Worm (Caenorhabditis elegans) whole organism, L3 larva: ENCODE data around the gene lsy-27.

Experiments
- egl-27 ChIP-seq: sonication (generic microtip); optimal IDR thresholded peaks from 4 replicates; lab custom pipeline; 2017; ENCODE audit warnings: missing biosample characterization, missing genetic modification reagents, missing genetic modification characterization
- elt-2 ChIP-seq: sonication (generic microtip); optimal IDR thresholded peaks from 2 replicates; lab custom pipeline; 2016; ENCODE audit warnings: missing genetic modification reagents, mild to moderate bottlenecking, missing genetic modification characterization, missing compliant biosample characterization
- fos-1 ChIP-seq: fragments of 150-350 bp; optimal IDR thresholded peaks from 2 replicates; lab custom pipeline; 2014; ENCODE audit warnings: missing biosample characterization, missing genetic modification characterization
- jun-1 ChIP-seq: fragments of 150-350 bp; optimal IDR thresholded peaks from 2 replicates; lab custom pipeline; 2014; ENCODE audit warnings: missing biosample characterization, missing genetic modification reagents, missing genetic modification characterization
- lin-15B ChIP-seq: fragments of 150-350 bp; optimal IDR thresholded peaks from 2 replicates; lab custom pipeline; 2014; ENCODE audit warnings: missing biosample characterization, missing genetic modification characterization
- mdl-1 ChIP-seq: fragments of 150-350 bp; optimal IDR thresholded peaks from 2 replicates; lab custom pipeline; 2014; ENCODE audit warnings: missing biosample characterization, missing genetic modification characterization
- nhr-28 ChIP-seq: fragments of 150-350 bp; optimal IDR thresholded peaks from 2 replicates; lab custom pipeline; 2014; ENCODE audit warnings: missing biosample characterization, missing genetic modification characterization
- pqm-1 ChIP-seq: fragments of 150-350 bp; optimal IDR thresholded peaks from 2 replicates; lab custom pipeline; 2017; ENCODE audit warnings: missing biosample characterization, missing genetic modification characterization, inconsistent platforms
- tbx-2 ChIP-seq: sonication (generic microtip); optimal IDR thresholded peaks from 2 replicates; lab custom pipeline; 2016; ENCODE audit warnings: mild to moderate bottlenecking, missing genetic modification characterization, missing compliant biosample characterization
- unc-39 ChIP-seq: sonication (generic microtip); optimal IDR thresholded peaks from 4 replicates; lab custom pipeline; 2017; ENCODE audit warnings: missing biosample characterization, missing genetic modification characterization
- ztf-4 ChIP-seq: fragments of 150-350 bp; optimal IDR thresholded peaks from 2 replicates; lab custom pipeline; 2014; ENCODE audit warnings: missing biosample characterization, missing genetic modification characterization

DNA sequence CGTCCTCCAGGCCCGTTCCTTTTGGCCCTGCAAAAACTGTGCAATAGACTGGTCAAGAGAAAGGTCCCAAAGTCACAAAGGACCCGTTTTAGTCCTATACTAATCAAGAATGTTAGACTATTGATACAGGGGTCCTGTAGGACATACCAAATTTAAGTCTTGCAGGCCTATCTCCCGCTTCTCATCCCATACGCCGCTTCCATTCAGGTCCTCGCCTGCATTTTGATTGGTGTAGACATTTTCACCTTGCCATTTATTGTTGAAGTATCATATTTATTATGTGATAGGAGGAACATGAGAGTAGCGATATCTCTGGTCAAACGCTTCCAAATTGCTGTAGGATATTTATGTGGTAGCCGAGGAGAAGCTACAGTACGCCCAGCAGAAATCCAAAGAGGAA is 32.7 kb downstream of the lsy-27 start:
- TF ChIP-seq egl-27 (tag; lab: Kevin White, UChicago) (no peak), tbx-2 (tag; lab: Kevin White, UChicago) (no peak), pqm-1 (tag; lab: Kevin White, UChicago) (no peak), lin-15B (tag; lab: Kevin White, UChicago) (no peak), ztf-4 (no peak), mdl-1 (no peak), jun-1 (tag; lab: Kevin White, UChicago) (no peak), fos-1 (no peak), nhr-28 (no peak), unc-39 (tag; lab: Kevin White, UChicago) (no peak), elt-2 (tag; lab: Kevin White, UChicago) (no peak)
